Worm (Caenorhabditis elegans) whole organism, early embryonic: ENCODE results near the gene irld-45.

Source experiments
- B0310.2 ChIP-seq: sonication (generic microtip); optimal IDR thresholded peaks from 2 replicates; lab custom pipeline; 2016; ENCODE audit warnings: mild to moderate bottlenecking, missing genetic modification characterization, missing compliant biosample characterization
- F13C5.2 ChIP-seq: sonication (generic microtip); optimal IDR thresholded peaks from 2 replicates; lab custom pipeline; 2017; ENCODE audit warnings: mild to moderate bottlenecking, missing genetic modification characterization, inconsistent platforms, missing compliant biosample characterization
- aly-1 ChIP-seq: sonication (generic microtip); optimal IDR thresholded peaks from 2 replicates; lab custom pipeline; 2016; ENCODE audit warnings: missing genetic modification characterization, missing compliant biosample characterization
- ama-1 ChIP-seq: fragments of 150-350 bp; optimal IDR thresholded peaks from 2 replicates; lab custom pipeline; 2014
- ceh-13 ChIP-seq: fragments of 200-800 bp; sonication (Bioruptor generic); optimal IDR thresholded peaks from 2 replicates; lab custom pipeline; 2018; ENCODE audit warnings: mild to moderate bottlenecking, missing genetic modification characterization, missing compliant biosample characterization
- ceh-36 ChIP-seq: sonication (generic microtip); optimal IDR thresholded peaks from 2 replicates; lab custom pipeline; 2016; ENCODE audit warnings: missing genetic modification characterization, inconsistent platforms, missing compliant biosample characterization
- ets-7 ChIP-seq: sonication (generic microtip); optimal IDR thresholded peaks from 2 replicates; lab custom pipeline; 2016; ENCODE audit warnings: missing genotype, missing genetic modification characterization, missing compliant biosample characterization
- flt-1 ChIP-seq: fragments of 200-800 bp; sonication (Bioruptor generic); IDR thresholded peaks from 2 replicates; pipeline ENCODE4 v1.3.6; 2022; ENCODE audit warnings: missing genetic modification characterization, missing compliant biosample characterization
- hmbx-1 ChIP-seq: sonication (generic microtip); optimal IDR thresholded peaks from 2 replicates; lab custom pipeline; 2016; ENCODE audit warnings: mild to moderate bottlenecking, missing genetic modification characterization, missing compliant biosample characterization
- hmg-4 ChIP-seq: fragments of 200-800 bp; sonication (Bioruptor generic); optimal IDR thresholded peaks from 2 replicates; lab custom pipeline; 2018; ENCODE audit warnings: mild to moderate bottlenecking, missing genetic modification characterization, missing compliant biosample characterization
- hnd-1 ChIP-seq: sonication (generic microtip); optimal IDR thresholded peaks from 2 replicates; lab custom pipeline; 2016; ENCODE audit warnings: missing genetic modification characterization, missing compliant biosample characterization
- pes-1 ChIP-seq: fragments of 200-800 bp; sonication (Bioruptor generic); IDR thresholded peaks from 2 replicates; pipeline ENCODE4 v1.3.6; 2022; ENCODE audit warnings: missing genetic modification reagents, missing genetic modification characterization, missing compliant biosample characterization
- scrt-1 ChIP-seq: fragments of 200-800 bp; sonication (Bioruptor generic); IDR thresholded peaks from 2 replicates; pipeline ENCODE4 v1.3.6; 2022; ENCODE audit warnings: missing genetic modification characterization, missing compliant biosample characterization
- sea-1 ChIP-seq: fragments of 200-800 bp; sonication (Bioruptor generic); conservative IDR thresholded peaks from 2 replicates; pipeline ENCODE4 v1.3.6; 2022; ENCODE audit warnings: missing genetic modification characterization, missing compliant biosample characterization
- tbx-11 ChIP-seq: fragments of 200-800 bp; sonication (Bioruptor generic); IDR thresholded peaks from 2 replicates; pipeline ENCODE4 v1.3.6; 2022; ENCODE audit warnings: missing genetic modification characterization, missing compliant biosample characterization
- tbx-37 ChIP-seq: fragments of 200-800 bp; sonication (Bioruptor generic); conservative IDR thresholded peaks from 2 replicates; pipeline ENCODE4 v1.3.6; 2022; ENCODE audit warnings: missing genetic modification reagents, missing genetic modification characterization, missing compliant biosample characterization
- tra-4 ChIP-seq: sonication (generic microtip); optimal IDR thresholded peaks from 2 replicates; lab custom pipeline; 2017; ENCODE audit warnings: missing genetic modification characterization, missing compliant biosample characterization

The irld-45 gene

DNA sequence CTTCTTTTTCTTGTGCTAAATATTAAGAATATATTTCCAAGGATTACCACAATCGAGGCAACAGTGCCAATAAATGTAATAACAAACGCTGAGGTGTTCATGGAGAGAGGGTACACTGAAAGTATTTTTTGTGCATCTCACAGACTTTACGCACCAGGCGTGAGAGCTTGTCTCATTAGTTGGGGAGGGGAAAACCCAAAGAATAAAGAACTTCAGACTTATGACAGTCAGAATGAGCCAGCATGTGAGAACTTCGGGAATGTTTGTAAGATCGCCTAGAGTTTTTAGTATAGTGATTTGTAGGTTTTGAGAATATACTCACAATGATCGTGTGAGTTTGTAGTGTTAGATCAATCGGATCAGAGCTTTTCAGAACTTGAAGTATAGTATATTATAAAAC lies 33.4 kb upstream of the irld-45 start, which contains the start of gene srbc-41:
Gene srbc-41, minus strand, starts transcription at position 101 of the 400 bp plus-strand sequence.
- TF ChIP-seq hnd-1 (tag; lab: Kevin White, UChicago) = no peak

DNA sequence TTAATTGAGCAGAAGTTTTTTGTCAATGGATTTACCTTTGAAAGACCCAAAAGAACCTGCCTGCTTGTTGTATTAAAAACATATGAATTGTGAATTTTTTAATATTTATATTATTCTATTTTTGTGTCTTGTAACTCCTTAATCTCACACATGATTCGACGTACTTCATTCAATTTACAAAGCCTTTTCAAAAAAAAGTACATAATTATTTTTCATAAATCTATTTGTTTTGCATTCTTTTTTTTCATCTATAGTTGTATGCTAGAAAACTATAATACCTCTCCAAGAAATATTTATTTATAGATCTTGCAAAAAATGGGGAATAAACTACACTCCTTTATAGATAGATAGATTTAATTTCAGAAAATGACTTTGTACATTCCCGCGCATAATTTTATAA lies 29.3 kb upstream of the irld-45 start, which contains the start of gene nhr-179:
Gene nhr-179, minus strand, starts transcription at position 101 of the 400 bp plus-strand sequence.
- no peak for TF ChIP-seq pes-1
- no peak for TF ChIP-seq scrt-1 (GFP tag; lab: Robert Waterston, UW)
- TF ChIP-seq hmg-4 (GFP tag; lab: Kevin White, UChicago) = no peak

- TF ChIP-seq tbx-11 (GFP tag; lab: Robert Waterston, UW) = no peak
- TF ChIP-seq hnd-1 (tag; lab: Kevin White, UChicago) = no peak
- TF ChIP-seq aly-1 (tag; lab: Kevin White, UChicago) = no peak
- TF ChIP-seq B0310.2 (tag; lab: Kevin White, UChicago) = no peak
- no peak for TF ChIP-seq tra-4 (tag; lab: Kevin White, UChicago)
- no peak for TF ChIP-seq flt-1 (GFP tag; lab: Robert Waterston, UW)
- TF ChIP-seq ets-7 (tag; lab: Kevin White, UChicago) = no peak
Observed at ce11 chrV:1620537-1620936, 27.6 kb upstream of the irld-45 start.

- TF ChIP-seq hmg-4 (GFP tag; lab: Kevin White, UChicago) (no peak), sea-1 (GFP tag; lab: Robert Waterston, UW) (no peak), F13C5.2 (tag; lab: Kevin White, UChicago) (no peak), hmbx-1 (tag; lab: Kevin White, UChicago) (no peak), pes-1 (no peak), ama-1 (lab: Kevin White, UChicago) (no peak), aly-1 (tag; lab: Kevin White, UChicago) (no peak), scrt-1 (GFP tag; lab: Robert Waterston, UW) (no peak)
Observed at ce11 chrV:1621494-1621893, 26.6 kb upstream of the irld-45 start, which contains the start of gene nhr-117. TSS of gene nhr-117 (minus strand) at chrV:1621520.

DNA sequence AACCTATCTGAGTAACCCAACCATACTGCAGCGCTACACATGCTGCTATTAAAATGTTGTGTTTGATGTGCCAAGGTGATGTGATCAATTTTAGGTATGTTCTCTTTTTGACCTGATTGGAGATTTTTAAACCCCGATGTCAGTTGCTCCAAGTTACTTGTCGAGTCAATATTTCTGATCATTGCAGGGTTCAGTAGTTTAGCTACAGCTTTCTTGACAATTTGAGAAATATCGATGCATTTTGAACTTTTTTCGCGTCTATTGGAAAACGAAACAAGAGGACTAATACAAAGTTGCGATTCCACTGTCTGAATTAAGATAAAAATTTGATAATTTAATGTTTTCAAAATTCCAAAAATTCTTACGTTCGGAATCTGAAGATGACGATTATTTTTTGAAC lies 24.7 kb upstream of the irld-45 start:
- TF ChIP-seq F13C5.2 (tag; lab: Kevin White, UChicago) = no peak
- TF ChIP-seq flt-1 (GFP tag; lab: Robert Waterston, UW) = no peak
- no peak for TF ChIP-seq B0310.2 (tag; lab: Kevin White, UChicago)
- no peak for TF ChIP-seq sea-1 (GFP tag; lab: Robert Waterston, UW)
- no peak for TF ChIP-seq hmbx-1 (tag; lab: Kevin White, UChicago)
- no peak for TF ChIP-seq tbx-37
- TF ChIP-seq tra-4 (tag; lab: Kevin White, UChicago) = no peak
- no peak for TF ChIP-seq hmg-4 (GFP tag; lab: Kevin White, UChicago)
- no peak for TF ChIP-seq ceh-36 (tag; lab: Kevin White, UChicago)
- no peak for TF ChIP-seq ceh-13
- TF ChIP-seq ets-7 (tag; lab: Kevin White, UChicago) = no peak
- TF ChIP-seq tbx-11 (GFP tag; lab: Robert Waterston, UW) = no peak
- TF ChIP-seq ama-1 (lab: Kevin White, UChicago) = no peak
- TF ChIP-seq aly-1 (tag; lab: Kevin White, UChicago) = no peak
- TF ChIP-seq pes-1 = no peak
- TF ChIP-seq scrt-1 (GFP tag; lab: Robert Waterston, UW) = no peak

DNA sequence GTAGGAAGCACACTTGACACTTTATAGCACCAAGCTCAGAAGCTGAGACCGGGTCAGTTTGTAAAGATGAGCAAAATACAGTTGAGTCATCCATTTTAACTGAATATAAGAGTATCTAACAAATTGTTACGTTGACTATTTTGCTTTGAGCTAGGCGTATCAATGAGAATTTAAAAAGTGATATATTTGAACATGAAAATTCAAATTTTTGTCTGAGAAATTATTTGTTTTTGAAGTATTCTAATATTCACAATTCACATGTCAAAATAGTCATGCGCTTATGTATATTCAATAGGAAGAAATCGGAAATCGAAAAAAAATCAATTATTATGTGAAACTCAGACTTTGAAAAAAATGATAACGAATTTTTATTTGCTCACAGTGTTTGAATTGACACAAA lies 23.8 kb upstream of the irld-45 start, which contains the start of gene nhr-110:
Gene nhr-110, minus strand, starts transcription at position 101 of the 400 bp plus-strand sequence.
- TF ChIP-seq pes-1 = no peak
- TF ChIP-seq hmbx-1 (tag; lab: Kevin White, UChicago) = no peak

ce11 chrV:1626720-1627119 lies 21.4 kb upstream of the irld-45 start, which contains the start of gene nhr-237:
TSS of gene nhr-237 (minus strand) at chrV:1626820.
- TF ChIP-seq ama-1 (lab: Kevin White, UChicago) (no peak), ceh-36 (tag; lab: Kevin White, UChicago) (no peak), tra-4 (tag; lab: Kevin White, UChicago) (no peak), hmg-4 (GFP tag; lab: Kevin White, UChicago) (no peak), ets-7 (tag; lab: Kevin White, UChicago) (no peak), hmbx-1 (tag; lab: Kevin White, UChicago) (no peak), hnd-1 (tag; lab: Kevin White, UChicago) (no peak), B0310.2 (tag; lab: Kevin White, UChicago) (no peak), pes-1 (no peak), scrt-1 (GFP tag; lab: Robert Waterston, UW) (no peak), tbx-11 (GFP tag; lab: Robert Waterston, UW) (no peak), F13C5.2 (tag; lab: Kevin White, UChicago) (no peak), ceh-13 (no peak), flt-1 (GFP tag; lab: Robert Waterston, UW) (no peak), aly-1 (tag; lab: Kevin White, UChicago) (no peak), sea-1 (GFP tag; lab: Robert Waterston, UW) (no peak), tbx-37 (no peak)

DNA sequence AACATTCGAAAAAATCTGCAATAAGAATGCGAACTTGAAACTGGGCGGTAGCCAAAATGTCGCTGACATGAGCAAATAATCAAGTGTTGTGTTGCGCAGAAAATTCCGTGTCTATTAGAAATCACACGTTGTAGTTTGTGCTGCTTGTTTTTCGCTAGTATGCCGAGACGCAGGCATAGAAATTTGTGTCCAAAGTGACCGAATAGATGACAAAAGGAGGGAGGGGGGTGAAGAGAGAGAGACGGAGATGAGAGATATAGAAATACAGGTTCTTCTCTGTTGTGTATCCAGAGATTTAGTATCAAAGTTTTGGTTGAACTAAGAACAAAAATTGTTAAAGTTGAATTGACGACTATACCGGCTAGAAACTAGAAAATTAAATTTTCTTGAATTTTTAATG lies 20.8 kb upstream of the irld-45 start:
- no peak for TF ChIP-seq hmg-4 (GFP tag; lab: Kevin White, UChicago)
- TF ChIP-seq aly-1 (tag; lab: Kevin White, UChicago) = no peak
- no peak for TF ChIP-seq ceh-36 (tag; lab: Kevin White, UChicago)
- no peak for TF ChIP-seq ama-1 (lab: Kevin White, UChicago)
- no peak for TF ChIP-seq tbx-11 (GFP tag; lab: Robert Waterston, UW)
- no peak for TF ChIP-seq scrt-1 (GFP tag; lab: Robert Waterston, UW)
- no peak for TF ChIP-seq ets-7 (tag; lab: Kevin White, UChicago)
- no peak for TF ChIP-seq hnd-1 (tag; lab: Kevin White, UChicago)
- TF ChIP-seq tbx-37 = no peak
- no peak for TF ChIP-seq F13C5.2 (tag; lab: Kevin White, UChicago)
- TF ChIP-seq B0310.2 (tag; lab: Kevin White, UChicago) = no peak
- no peak for TF ChIP-seq hmbx-1 (tag; lab: Kevin White, UChicago)
- TF ChIP-seq pes-1 = no peak
- TF ChIP-seq tra-4 (tag; lab: Kevin White, UChicago) = no peak
- no peak for TF ChIP-seq ceh-13
- no peak for TF ChIP-seq flt-1 (GFP tag; lab: Robert Waterston, UW)
- TF ChIP-seq sea-1 (GFP tag; lab: Robert Waterston, UW) = no peak
